Fruit fly (Drosophila melanogaster) whole organism, embryonic: ENCODE measurements around the gene dpr14.
A peak's percentile ranks its signal among the peaks of the same experiment; 100 is the strongest.

Source experiments
- Ada2b ChIP-seq: fragments of 200-800 bp; sonication (Bioruptor generic); IDR thresholded peaks from 2 replicates; pipeline ENCODE4 v1.3.6; 2022; ENCODE audit warnings: missing biosample characterization, missing genetic modification characterization
- BtbVII ChIP-seq: fragments of 200-800 bp; sonication (Bioruptor generic); optimal IDR thresholded peaks from 3 replicates; lab custom pipeline; 2017; ENCODE audit warnings: missing biosample characterization, mild to moderate bottlenecking, missing genetic modification characterization
- Bteb2 ChIP-seq: fragments of 200-800 bp; sonication (Bioruptor generic); optimal IDR thresholded peaks from 2 replicates; lab custom pipeline; 2016; ENCODE audit warnings: missing biosample characterization, missing genetic modification characterization
- CG1024 ChIP-seq: fragments of 200-800 bp; sonication (Bioruptor generic); IDR thresholded peaks from 2 replicates; pipeline ENCODE4 v1.3.6; 2022; ENCODE audit warnings: missing biosample characterization, missing genetic modification characterization
- CG10366 ChIP-seq: fragments of 200-800 bp; sonication (Bioruptor generic); IDR thresholded peaks from 2 replicates; pipeline ENCODE4 v1.3.6; 2022; ENCODE audit warnings: missing biosample characterization, missing genetic modification characterization
- CG10959 ChIP-seq: fragments of 200-800 bp; sonication (Bioruptor generic); IDR thresholded peaks from 2 replicates; pipeline ENCODE4 v1.3.6; 2022; ENCODE audit warnings: missing biosample characterization, missing genetic modification characterization
- CG10979 ChIP-seq: fragments of 200-800 bp; sonication (Bioruptor generic); optimal IDR thresholded peaks from 2 replicates; lab custom pipeline; 2018; ENCODE audit warnings: missing biosample characterization, mild to moderate bottlenecking, missing genetic modification characterization, moderate library complexity
- CG12769 ChIP-seq: fragments of 200-800 bp; sonication (Bioruptor generic); optimal IDR thresholded peaks from 2 replicates; lab custom pipeline; 2019; ENCODE audit warnings: missing biosample characterization, mild to moderate bottlenecking, missing genetic modification characterization, moderate library complexity
- CG12942 ChIP-seq: fragments of 200-800 bp; sonication (Bioruptor generic); optimal IDR thresholded peaks from 3 replicates; lab custom pipeline; 2016; ENCODE audit warnings: missing biosample characterization, missing genetic modification characterization
- CG13424 ChIP-seq: fragments of 200-800 bp; sonication (Bioruptor generic); optimal IDR thresholded peaks from 2 replicates; lab custom pipeline; 2019; ENCODE audit warnings: missing biosample characterization, mild to moderate bottlenecking, missing genetic modification characterization, moderate library complexity
- CG13624 ChIP-seq: fragments of 200-800 bp; sonication (Bioruptor generic); optimal IDR thresholded peaks from 2 replicates; lab custom pipeline; 2016; ENCODE audit warnings: missing biosample characterization, missing genetic modification characterization
- CG14050 ChIP-seq: fragments of 200-800 bp; sonication (Bioruptor generic); IDR thresholded peaks from 3 replicates; pipeline ENCODE4 v1.3.6; 2022; ENCODE audit warnings: missing biosample characterization, missing genetic modification characterization
- CG17186 ChIP-seq: fragments of 200-800 bp; sonication (Bioruptor generic); optimal IDR thresholded peaks from 3 replicates; lab custom pipeline; 2017; ENCODE audit warnings: missing biosample characterization, missing genetic modification reagents, missing genetic modification characterization
- CG2199 ChIP-seq: fragments of 200-800 bp; sonication (Bioruptor generic); IDR thresholded peaks from 3 replicates; pipeline ENCODE4 v1.3.6; 2022; ENCODE audit warnings: missing biosample characterization, missing genetic modification characterization
- CG2202 ChIP-seq: fragments of 200-800 bp; sonication (Bioruptor generic); optimal IDR thresholded peaks from 2 replicates; lab custom pipeline; 2018; ENCODE audit warnings: missing biosample characterization, mild to moderate bottlenecking, missing genetic modification characterization
- CG3281 ChIP-seq: fragments of 200-800 bp; sonication (Bioruptor generic); optimal IDR thresholded peaks from 3 replicates; lab custom pipeline; 2017; ENCODE audit warnings: missing biosample characterization, mild to moderate bottlenecking, missing genetic modification characterization
- CG6175 ChIP-seq: fragments of 200-800 bp; sonication (Bioruptor generic); IDR thresholded peaks from 3 replicates; pipeline ENCODE4 v1.3.6; 2022; ENCODE audit warnings: missing biosample characterization, missing genetic modification characterization
- CG7556 ChIP-seq: fragments of 200-800 bp; sonication (Bioruptor generic); optimal IDR thresholded peaks from 2 replicates; lab custom pipeline; 2017; ENCODE audit warnings: missing biosample characterization, mild to moderate bottlenecking, missing genetic modification characterization
- CG8944 ChIP-seq: fragments of 200-800 bp; sonication (Bioruptor generic); optimal IDR thresholded peaks from 3 replicates; lab custom pipeline; 2016; ENCODE audit warnings: missing biosample characterization, missing genetic modification characterization
- Drgx ChIP-seq: fragments of 200-800 bp; sonication (Bioruptor generic); IDR thresholded peaks from 2 replicates; pipeline ENCODE4 v1.3.6; 2022; ENCODE audit warnings: missing biosample characterization, missing genetic modification characterization
- Ets65A ChIP-seq: fragments of 200-800 bp; sonication (Bioruptor generic); peaks from one replicate; lab custom pipeline; 2016; ENCODE audit warnings: missing biosample characterization, missing genetic modification characterization
- Fer3 ChIP-seq: fragments of 200-800 bp; sonication (Bioruptor generic); optimal IDR thresholded peaks from 2 replicates; lab custom pipeline; 2018; ENCODE audit warnings: missing biosample characterization, mild to moderate bottlenecking, missing genetic modification characterization, moderate library complexity
- Hey ChIP-seq: fragments of 200-800 bp; sonication (Bioruptor generic); optimal IDR thresholded peaks from 3 replicates; lab custom pipeline; 2018; ENCODE audit warnings: missing biosample characterization, mild to moderate bottlenecking, missing genetic modification characterization
- Hr3 ChIP-seq: fragments of 200-800 bp; sonication (Bioruptor generic); optimal IDR thresholded peaks from 3 replicates; lab custom pipeline; 2016; ENCODE audit warnings: missing biosample characterization, missing genetic modification characterization
- Meics ChIP-seq: fragments of 200-800 bp; sonication (Bioruptor generic); optimal IDR thresholded peaks from 2 replicates; lab custom pipeline; 2017; ENCODE audit warnings: missing biosample characterization, mild to moderate bottlenecking, missing genetic modification characterization
- Myb ChIP-seq: fragments of 200-800 bp; sonication (Bioruptor generic); optimal IDR thresholded peaks from 2 replicates; lab custom pipeline; 2016; ENCODE audit warnings: missing biosample characterization, missing genetic modification characterization
- NC2β ChIP-seq: fragments of 200-800 bp; sonication (Bioruptor generic); optimal IDR thresholded peaks from 2 replicates; lab custom pipeline; 2016; ENCODE audit warnings: missing biosample characterization, missing genetic modification characterization
- PHDP ChIP-seq: fragments of 200-800 bp; sonication (Bioruptor generic); optimal IDR thresholded peaks from 3 replicates; lab custom pipeline; 2018; ENCODE audit warnings: missing biosample characterization, mild to moderate bottlenecking, missing genetic modification characterization, moderate library complexity
- Usf ChIP-seq: fragments of 200-800 bp; sonication (Bioruptor generic); optimal IDR thresholded peaks from 2 replicates; lab custom pipeline; 2017; ENCODE audit warnings: missing genotype, missing biosample characterization, missing genetic modification characterization
- YL-1 ChIP-seq: fragments of 200-800 bp; sonication (Bioruptor generic); optimal IDR thresholded peaks from 3 replicates; lab custom pipeline; 2017; ENCODE audit warnings: missing biosample characterization, mild to moderate bottlenecking, missing genetic modification characterization
- aop ChIP-seq: fragments of 200-800 bp; sonication (Bioruptor generic); IDR thresholded peaks from 2 replicates; pipeline ENCODE4 v1.3.6; 2022; ENCODE audit warnings: missing biosample characterization, missing genetic modification characterization
- ap ChIP-seq: fragments of 200-800 bp; sonication (Bioruptor generic); IDR thresholded peaks from 2 replicates; pipeline ENCODE4 v1.3.6; 2022; ENCODE audit warnings: missing biosample characterization, missing genetic modification characterization
- ase ChIP-seq: fragments of 200-800 bp; sonication (Bioruptor generic); IDR thresholded peaks from 3 replicates; pipeline ENCODE4 v1.3.6; 2022; ENCODE audit warnings: missing biosample characterization, missing genetic modification characterization
- bcd ChIP-seq: fragments of 200-800 bp; sonication (Bioruptor generic); optimal IDR thresholded peaks from 2 replicates; lab custom pipeline; 2017; ENCODE audit warnings: missing biosample characterization, mild to moderate bottlenecking, missing genetic modification characterization
- btn ChIP-seq: fragments of 200-800 bp; sonication (Bioruptor generic); optimal IDR thresholded peaks from 2 replicates; lab custom pipeline; 2016; ENCODE audit warnings: missing biosample characterization, missing genetic modification characterization
- crc ChIP-seq: fragments of 200-800 bp; sonication (Bioruptor generic); optimal IDR thresholded peaks from 2 replicates; lab custom pipeline; 2016; ENCODE audit warnings: missing biosample characterization, missing genetic modification characterization
- her ChIP-seq: fragments of 200-800 bp; sonication (Bioruptor generic); optimal IDR thresholded peaks from 2 replicates; lab custom pipeline; 2016; ENCODE audit warnings: missing biosample characterization, missing genetic modification characterization
- insv ChIP-seq, 2 experiments: fragments of 200-800 bp; sonication (Bioruptor generic); optimal IDR thresholded peaks; 3 replicates each; lab custom pipeline; 2016 to 2018; ENCODE audit warnings: missing biosample characterization in 2 of 2, missing genetic modification characterization in 2 of 2
- ken ChIP-seq: fragments of 200-800 bp; sonication (Bioruptor generic); IDR thresholded peaks from 3 replicates; pipeline ENCODE4 v1.3.6; 2022; ENCODE audit warnings: missing biosample characterization, missing genetic modification characterization
- mld ChIP-seq: fragments of 200-800 bp; sonication (Bioruptor generic); IDR thresholded peaks from 3 replicates; pipeline ENCODE4 v1.3.6; 2022; ENCODE audit warnings: missing biosample characterization, missing genetic modification characterization; ENCODE audit not compliant: partially characterized antibody
- nerfin-1 ChIP-seq: fragments of 200-800 bp; sonication (Bioruptor generic); optimal IDR thresholded peaks from 3 replicates; lab custom pipeline; 2019; ENCODE audit warnings: missing biosample characterization, mild to moderate bottlenecking, missing genetic modification characterization, moderate library complexity
- pita ChIP-seq: fragments of 200-800 bp; sonication (Bioruptor generic); optimal IDR thresholded peaks from 2 replicates; lab custom pipeline; 2017; ENCODE audit warnings: missing biosample characterization, mild to moderate bottlenecking, missing genetic modification characterization
- schlank ChIP-seq: fragments of 200-800 bp; sonication (Bioruptor generic); optimal IDR thresholded peaks from 2 replicates; lab custom pipeline; 2018; ENCODE audit warnings: missing biosample characterization, mild to moderate bottlenecking, missing genetic modification characterization
- slp2 ChIP-seq: fragments of 200-800 bp; sonication (Bioruptor generic); optimal IDR thresholded peaks from 2 replicates; lab custom pipeline; 2016; ENCODE audit warnings: missing biosample characterization, missing genetic modification characterization
- ssp ChIP-seq: fragments of 200-800 bp; sonication (Bioruptor generic); IDR thresholded peaks from 2 replicates; pipeline ENCODE4 v1.3.6; 2022; ENCODE audit warnings: missing biosample characterization, missing genetic modification characterization
- tin ChIP-seq: fragments of 200-800 bp; sonication (Bioruptor generic); optimal IDR thresholded peaks from 3 replicates; lab custom pipeline; 2016; ENCODE audit warnings: missing biosample characterization, missing genetic modification characterization
- trh ChIP-seq: fragments of 200-800 bp; sonication (Bioruptor generic); optimal IDR thresholded peaks from 2 replicates; lab custom pipeline; 2016; ENCODE audit warnings: missing biosample characterization, missing genetic modification characterization
- vfl ChIP-seq: fragments of 200-800 bp; sonication (Bioruptor generic); optimal IDR thresholded peaks from 2 replicates; lab custom pipeline; 2016; ENCODE audit warnings: missing biosample characterization, missing genetic modification characterization
- wek ChIP-seq: fragments of 200-800 bp; sonication (Bioruptor generic); optimal IDR thresholded peaks from 3 replicates; lab custom pipeline; 2018; ENCODE audit warnings: missing biosample characterization, mild to moderate bottlenecking, missing genetic modification characterization, moderate library complexity

dpr14 gene

dm6 chrX:7937588-7938481, 29.7 kb upstream of the dpr14 start (continued):
- TF ChIP-seq CG10366 (GFP tag; lab: Robert Waterston, UW), result peak; percentile 65; the same call in 1 of the 2 replicates
- TF ChIP-seq CG7556 (GFP tag; lab: Kevin White, UChicago), result peak; percentile 89
- TF ChIP-seq BtbVII (GFP tag; lab: Kevin White, UChicago), result peak; percentile 60
- peak; percentile 72 for TF ChIP-seq Myb (GFP tag; lab: Kevin White, UChicago)
- no peak for TF ChIP-seq CG6175
- TF ChIP-seq Hr3 (GFP tag; lab: Kevin White, UChicago), result peak; percentile 80
- peak; percentile 57 for TF ChIP-seq crc
- peak; percentile 87 for TF ChIP-seq CG13424 (tag; lab: Kevin White, UChicago)
- peak; percentile 98 for TF ChIP-seq Ets65A (GFP tag; lab: Kevin White, UChicago)
- TF ChIP-seq CG13624 (GFP tag; lab: Kevin White, UChicago), result peak; percentile 25
- 0 out of 2 replicates have a peak, but pooled peaks have one; percentile 42 for TF ChIP-seq CG1024
- TF ChIP-seq ap (GFP tag; lab: Robert Waterston, UW), result peak; percentile 47; the same call in 1 of the 2 replicates
- peak; percentile 73 for TF ChIP-seq CG2202 (tag; lab: Kevin White, UChicago)
- no peak for TF ChIP-seq pita
- peak; percentile 21 to 49 for TF ChIP-seq insv (GFP tag; optimal IDR thresholded peaks at IDR 0.05; lab: Kevin White, UChicago)
- peak; percentile 68 for TF ChIP-seq Usf (GFP tag; lab: Kevin White, UChicago)
- TF ChIP-seq btn (GFP tag; lab: Kevin White, UChicago), result peak; percentile 59
- TF ChIP-seq trh, result peak; percentile 28
- TF ChIP-seq ase (GFP tag; lab: Robert Waterston, UW), result peak; percentile 51; the same call in 1 of the 3 replicates
- peak; percentile 79 for TF ChIP-seq NC2β
- peak; percentile 68 for TF ChIP-seq Meics (GFP tag; lab: Kevin White, UChicago)
- TF ChIP-seq CG10959 (GFP tag; lab: Robert Waterston, UW), result 0 out of 2 replicates have a peak, but pooled peaks have one; percentile 32
- TF ChIP-seq vfl (GFP tag; lab: Kevin White, UChicago), result peak; percentile 44
- peak; percentile 88 for TF ChIP-seq CG8944 (GFP tag; lab: Kevin White, UChicago)
- TF ChIP-seq CG10979 (tag; lab: Kevin White, UChicago), result peak; percentile 90
- TF ChIP-seq CG3281, result peak; percentile 53
- no peak for TF ChIP-seq CG2199 (GFP tag; lab: Robert Waterston, UW)
- TF ChIP-seq her (GFP tag; lab: Kevin White, UChicago), result peak; percentile 53
- TF ChIP-seq CG14050 (GFP tag; lab: Robert Waterston, UW), result peak; percentile 38; the same call in 1 of the 3 replicates
- no peak for TF ChIP-seq Hey (tag; lab: Kevin White, UChicago)
- peak; percentile 86 for TF ChIP-seq nerfin-1 (tag; lab: Kevin White, UChicago)
- TF ChIP-seq ken (GFP tag; lab: Robert Waterston, UW), result peak; percentile 66; the same call in 2 of the 3 replicates
- peak; percentile 36 for TF ChIP-seq Fer3
- no peak for TF ChIP-seq schlank (tag; lab: Kevin White, UChicago)
- peak; percentile 37 for TF ChIP-seq YL-1 (GFP tag; lab: Kevin White, UChicago)
- peak; percentile 41; the same call in 1 of the 2 replicates for TF ChIP-seq Ada2b (GFP tag; lab: Robert Waterston, UW)
- TF ChIP-seq CG17186 (GFP tag; lab: Kevin White, UChicago), result peak; percentile 54
- TF ChIP-seq ssp (GFP tag; lab: Robert Waterston, UW), result peak; percentile 61
- TF ChIP-seq CG12769 (tag; lab: Kevin White, UChicago), result no peak
- peak; percentile 12 for TF ChIP-seq wek
- TF ChIP-seq Bteb2 (GFP tag; lab: Kevin White, UChicago), result no peak
- TF ChIP-seq slp2, result peak; percentile 89
- TF ChIP-seq aop (GFP tag; lab: Robert Waterston, UW), result no peak
- TF ChIP-seq PHDP (tag; lab: Kevin White, UChicago), result peak; percentile 72
- no peak for TF ChIP-seq mld (GFP tag; lab: Robert Waterston, UW)
- TF ChIP-seq CG12942 (GFP tag; lab: Kevin White, UChicago), result peak; percentile 70
- peak; percentile 82 for TF ChIP-seq tin (GFP tag; lab: Kevin White, UChicago)
- TF ChIP-seq Drgx, result peak; percentile 82
- peak; percentile 87 for TF ChIP-seq bcd (GFP tag; lab: Kevin White, UChicago)
